Worm (Caenorhabditis elegans): ENCODE data around the gene C46C2.3.

DNA sequence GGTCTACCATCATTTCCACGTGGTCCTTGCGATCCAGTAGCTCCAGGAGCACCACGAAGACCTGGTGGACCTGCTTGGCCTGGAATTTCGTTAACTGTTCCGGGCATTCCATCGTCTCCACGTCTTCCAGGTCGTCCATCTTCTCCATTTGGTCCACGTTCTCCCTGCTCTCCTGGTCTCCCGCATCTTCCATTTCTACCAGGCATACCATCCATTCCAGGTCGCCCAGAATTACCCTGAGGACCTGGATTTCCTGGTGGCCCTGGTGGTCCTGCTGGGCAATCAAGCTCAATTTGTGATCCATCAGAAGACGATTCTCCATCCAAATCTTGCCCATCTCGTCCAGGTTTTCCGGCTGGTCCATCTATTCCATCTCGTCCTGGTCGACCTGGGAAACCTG lies 35.9 kb downstream of the C46C2.3 start:
- no peak for TF ChIP-seq mcd-1 (GFP tag; IDR thresholded peaks at IDR 0.05)
- TF ChIP-seq D2030.7 (GFP tag; IDR thresholded peaks at IDR 0.05), result no peak
- no peak for TF ChIP-seq nfya-2 (GFP tag; IDR thresholded peaks at IDR 0.05)

Measured in whole organism, young adult.